Worm (Caenorhabditis elegans): Measurements from ENCODE around the gene del-2.
A peak's percentile ranks its signal among the peaks of the same experiment; 100 is the strongest.

Gene del-2

ce11 chrIV:9632966-9633494, 8.8 kb downstream of the del-2 start (continued):
- TF ChIP-seq ztf-11 (tag; optimal IDR thresholded peaks at IDR 0.05), result no peak
- TF ChIP-seq lin-39 (tag; optimal IDR thresholded peaks at IDR 0.05), result no peak
- TF ChIP-seq snpc-4 (tag; optimal IDR thresholded peaks at IDR 0.05), result no peak
- no peak for TF ChIP-seq zfp-2 (tag; optimal IDR thresholded peaks at IDR 0.05)
- no peak for TF ChIP-seq zip-2 (tag; optimal IDR thresholded peaks at IDR 0.05)
- no peak for TF ChIP-seq tra-1 (GFP tag; IDR thresholded peaks at IDR 0.05)
- no peak for TF ChIP-seq jun-1 (tag; optimal IDR thresholded peaks at IDR 0.05)
- TF ChIP-seq dmd-8 (GFP tag; IDR thresholded peaks at IDR 0.05), result no peak
- no peak for TF ChIP-seq fkh-10 (GFP tag; optimal IDR thresholded peaks at IDR 0.05)
- no peak for TF ChIP-seq ceh-20 (GFP tag; IDR thresholded peaks at IDR 0.05)
- no peak for TF ChIP-seq set-16 (GFP tag; IDR thresholded peaks at IDR 0.05)
- peak; percentile 44 for TF ChIP-seq aha-1 (tag)
- no peak for TF ChIP-seq hif-1 (tag; optimal IDR thresholded peaks at IDR 0.05)
- no peak for TF ChIP-seq T26A8.4 (GFP tag; IDR thresholded peaks at IDR 0.05)
- no peak for TF ChIP-seq saeg-2 (GFP tag; IDR thresholded peaks at IDR 0.05)
- TF ChIP-seq dve-1 (tag; optimal IDR thresholded peaks at IDR 0.05; ENCODE audit: insufficient read depth), result no peak
- TF ChIP-seq unc-39 (tag; optimal IDR thresholded peaks at IDR 0.05), result no peak
- no peak for TF ChIP-seq nhr-77 (tag; optimal IDR thresholded peaks at IDR 0.05)
- peak; percentile 32 for TF ChIP-seq hlh-11 (tag; optimal IDR thresholded peaks at IDR 0.05)
- no peak for TF ChIP-seq nhr-237 (tag; optimal IDR thresholded peaks at IDR 0.05)
- no peak for TF ChIP-seq attf-4 (tag; optimal IDR thresholded peaks at IDR 0.05)
- no peak for TF ChIP-seq nhr-76 (tag; optimal IDR thresholded peaks at IDR 0.05)
- TF ChIP-seq ZK546.5 (tag; optimal IDR thresholded peaks at IDR 0.05), result no peak
- TF ChIP-seq ceh-44 (GFP tag; IDR thresholded peaks at IDR 0.05), result no peak
- no peak for TF ChIP-seq unc-130 (GFP tag; optimal IDR thresholded peaks at IDR 0.05)

- peak; percentile 8; the same call in 1 of the 2 replicates for TF ChIP-seq dmd-6 (GFP tag; IDR thresholded peaks at IDR 0.05)
- no peak for TF ChIP-seq unc-62 (GFP tag; optimal IDR thresholded peaks at IDR 0.05 in 1 of 2)
- TF ChIP-seq unc-62 (tag; optimal IDR thresholded peaks at IDR 0.05), result no peak
Measured at ce11 chrIV:9632094-9632493, 9.7 kb downstream of the del-2 start.

ce11 chrIV:9631579-9631978, 10.2 kb downstream of the del-2 start:
- TF ChIP-seq lsy-2 (tag; optimal IDR thresholded peaks at IDR 0.05) (no peak), unc-62 (GFP tag; optimal IDR thresholded peaks at IDR 0.05 in 1 of 2) (peak in 1 of 2 experiments; percentile 33), unc-62 (tag; optimal IDR thresholded peaks at IDR 0.05) (no peak), hlh-30 (tag; optimal IDR thresholded peaks at IDR 0.05; ENCODE audit: insufficient read depth) (peak; percentile 55)

ce11 chrIV:9627033-9627432, 14.8 kb downstream of the del-2 start:
- TF ChIP-seq Y48G9A.11 (GFP tag; IDR thresholded peaks at IDR 0.05) (no peak), tra-1 (GFP tag; IDR thresholded peaks at IDR 0.05) (no peak), aha-1 (tag) (peak; percentile 60), nhr-6 (tag; optimal IDR thresholded peaks at IDR 0.05) (no peak)

- TF ChIP-seq mdt-29 (GFP tag; IDR thresholded peaks at IDR 0.05) (no peak), hlh-30 (tag; optimal IDR thresholded peaks at IDR 0.05; ENCODE audit: insufficient read depth) (peak; percentile 68), F10B5.3 (tag; optimal IDR thresholded peaks at IDR 0.05) (no peak), nhr-28 (tag; optimal IDR thresholded peaks at IDR 0.05) (peak; percentile 52), hlh-11 (tag; optimal IDR thresholded peaks at IDR 0.05) (peak; percentile 27), mep-1 (tag; optimal IDR thresholded peaks at IDR 0.05) (peak; percentile 20), dmd-6 (GFP tag; IDR thresholded peaks at IDR 0.05) (peak; percentile 42; the same call in 1 of the 2 replicates), hmg-1.1 (GFP tag; IDR thresholded peaks at IDR 0.05) (0 out of 2 replicates have a peak, but pooled peaks have one; percentile 22), dve-1 (tag; optimal IDR thresholded peaks at IDR 0.05; ENCODE audit: insufficient read depth) (peak; percentile 65), nhr-77 (tag; optimal IDR thresholded peaks at IDR 0.05) (peak; percentile 21), lin-13 (GFP tag; optimal IDR thresholded peaks at IDR 0.05) (no peak), hif-1 (tag; optimal IDR thresholded peaks at IDR 0.05) (peak in 1 of 2 experiments; percentile 17), arid-1 (GFP tag; conservative IDR thresholded peaks at IDR 0.05) (0 out of 2 replicates have a peak, but pooled peaks have one; percentile 13), T20F7.1 (GFP tag; optimal IDR thresholded peaks at IDR 0.05) (no peak), gei-8 (GFP tag; optimal IDR thresholded peaks at IDR 0.05) (no peak), mdl-1 (tag; optimal IDR thresholded peaks at IDR 0.05) (peak in 1 of 2 experiments; percentile 25), zip-11 (GFP tag; IDR thresholded peaks at IDR 0.05) (no peak), daf-19 (GFP tag; conservative IDR thresholded peaks at IDR 0.05) (no peak)
Measured at ce11 chrIV:9625829-9626228, 16.0 kb downstream of the del-2 start.
